Fruit fly (Drosophila melanogaster) whole organism, pupa: Measurements from ENCODE around the gene OS9.

Experiments used
- CG10348 ChIP-seq: fragments of 200-800 bp; sonication (Bioruptor generic); IDR thresholded peaks from 2 replicates; pipeline ENCODE4 v1.3.6; 2022; ENCODE audit warnings: missing biosample characterization, missing genetic modification characterization
- CG12605 ChIP-seq: fragments of 200-800 bp; sonication (Bioruptor generic); IDR thresholded peaks from 2 replicates; pipeline ENCODE4 v1.3.6; 2022; ENCODE audit warnings: missing biosample characterization, missing genetic modification characterization
- CG15710 ChIP-seq: fragments of 200-800 bp; sonication (Bioruptor generic); optimal IDR thresholded peaks from 2 replicates; lab custom pipeline; 2018; ENCODE audit warnings: missing biosample characterization, mild to moderate bottlenecking, missing genetic modification characterization, moderate library complexity
- CG32121 ChIP-seq: fragments of 200-800 bp; sonication (Bioruptor generic); IDR thresholded peaks from 2 replicates; pipeline ENCODE4 v1.3.6; 2022; ENCODE audit warnings: missing biosample characterization, missing genetic modification characterization
- CG34367 ChIP-seq: fragments of 200-800 bp; sonication (Bioruptor generic); optimal IDR thresholded peaks from 2 replicates; lab custom pipeline; 2018; ENCODE audit warnings: missing biosample characterization, mild to moderate bottlenecking, missing genetic modification characterization
- CG8301 ChIP-seq: fragments of 200-800 bp; sonication (Bioruptor generic); optimal IDR thresholded peaks from 2 replicates; lab custom pipeline; 2018; ENCODE audit warnings: missing biosample characterization, mild to moderate bottlenecking, missing genetic modification characterization
- CG9948 ChIP-seq: fragments of 200-800 bp; sonication (Bioruptor generic); optimal IDR thresholded peaks from 2 replicates; lab custom pipeline; 2018; ENCODE audit warnings: missing biosample characterization, mild to moderate bottlenecking, missing genetic modification characterization, moderate library complexity
- D1 ChIP-seq: fragments of 200-800 bp; sonication (Bioruptor generic); optimal IDR thresholded peaks from 2 replicates; lab custom pipeline; 2018; ENCODE audit warnings: missing biosample characterization, mild to moderate bottlenecking, missing genetic modification characterization, moderate library complexity
- EcR ChIP-seq: fragments of 200-800 bp; sonication (Bioruptor generic); optimal IDR thresholded peaks from 3 replicates; lab custom pipeline; 2019; ENCODE audit warnings: missing biosample characterization, missing genetic modification characterization, mild to moderate bottlenecking, moderate library complexity, missing genetic modification reagents
- Ets98B ChIP-seq: fragments of 200-800 bp; sonication (Bioruptor generic); IDR thresholded peaks from 2 replicates; pipeline ENCODE4 v1.3.6; 2022; ENCODE audit warnings: missing biosample characterization, missing genetic modification characterization
- Pif1B ChIP-seq: fragments of 200-800 bp; sonication (Bioruptor generic); optimal IDR thresholded peaks from 3 replicates; lab custom pipeline; 2016; ENCODE audit warnings: missing biosample characterization, missing genetic modification characterization
- fd96Ca ChIP-seq: fragments of 200-800 bp; sonication (Bioruptor generic); IDR thresholded peaks from 3 replicates; pipeline ENCODE4 v1.3.6; 2022; ENCODE audit warnings: missing biosample characterization, missing genetic modification characterization
- gl ChIP-seq: fragments of 200-800 bp; sonication (Bioruptor generic); optimal IDR thresholded peaks from 2 replicates; lab custom pipeline; 2018; ENCODE audit warnings: missing biosample characterization, mild to moderate bottlenecking, missing genetic modification characterization
- rn ChIP-seq: fragments of 200-800 bp; sonication (Bioruptor generic); IDR thresholded peaks from 2 replicates; pipeline ENCODE4 v1.3.6; 2022; ENCODE audit warnings: missing biosample characterization, missing genetic modification characterization

DNA sequence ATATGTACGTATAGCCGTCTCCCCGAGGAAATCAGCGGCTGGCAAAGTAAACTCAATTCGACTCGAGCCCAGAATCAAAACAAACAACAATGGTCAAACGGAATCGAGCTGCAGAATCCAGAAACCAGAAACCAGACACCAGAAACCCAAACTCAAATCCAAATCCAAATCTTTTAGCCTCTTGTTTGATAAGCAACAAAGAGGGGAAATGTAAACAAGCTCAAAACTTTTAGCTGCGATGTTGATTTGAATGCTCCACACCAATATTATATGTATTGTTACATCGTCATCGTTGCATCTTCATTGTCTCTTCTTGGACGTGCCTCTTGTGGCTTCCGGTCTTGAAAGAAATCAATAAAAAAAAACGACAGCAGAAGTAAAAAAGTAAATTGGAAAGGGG lies 16.7 kb downstream of the OS9 start:
- TF ChIP-seq CG15710 (tag; lab: Kevin White, UChicago) (no peak), rn (GFP tag; lab: Robert Waterston, UW) (no peak), Pif1B (no peak), CG34367 (no peak), D1 (no peak), Ets98B (GFP tag; lab: Robert Waterston, UW) (no peak), CG32121 (GFP tag; lab: Robert Waterston, UW) (no peak), CG10348 (GFP tag; lab: Robert Waterston, UW) (no peak), CG8301 (no peak), CG12605 (no peak), EcR (no peak), CG9948 (tag; lab: Kevin White, UChicago) (no peak), fd96Ca (GFP tag; lab: Robert Waterston, UW) (no peak), gl (no peak)
